Worm (Caenorhabditis elegans): ENCODE results near the gene flp-5.
A peak's percentile ranks its signal among the peaks of the same experiment; 100 is the strongest.

The flp-5 gene

DNA sequence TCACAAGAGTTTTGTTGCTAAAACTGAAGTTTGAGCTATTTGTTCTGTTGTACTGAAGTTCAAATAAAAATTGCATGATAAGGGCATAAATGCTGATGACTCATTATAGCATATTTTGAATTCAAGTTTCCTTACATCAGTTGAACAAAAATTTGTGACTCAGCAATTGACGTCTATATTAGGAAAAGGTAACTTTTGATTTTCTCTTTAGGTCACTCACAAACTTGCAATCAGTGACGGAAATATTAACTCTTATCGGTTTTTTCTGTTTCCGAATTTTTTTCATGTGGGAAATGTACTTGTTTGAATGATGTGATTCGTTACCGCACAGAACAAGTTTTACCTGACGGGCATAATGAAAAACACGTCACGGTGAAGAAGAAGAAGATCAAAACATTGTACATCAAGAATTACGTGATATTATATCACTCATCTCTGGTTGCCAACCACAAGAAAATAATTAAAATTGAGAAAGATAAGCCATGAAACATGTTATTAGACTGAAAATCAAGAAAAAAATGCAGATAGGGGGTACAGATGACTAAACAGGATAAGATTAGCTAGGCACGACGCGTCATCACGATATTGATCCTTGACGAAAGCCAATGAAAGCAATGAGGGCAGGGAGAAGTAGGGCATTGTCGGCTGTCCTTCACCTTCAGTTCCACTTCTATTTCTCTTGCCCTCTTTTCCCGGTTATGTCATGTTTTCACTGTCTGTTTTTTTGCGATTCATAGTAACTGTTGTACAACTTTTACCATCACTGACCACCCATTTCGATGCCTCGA, 35.8 kb downstream of the flp-5 start:
- TF ChIP-seq nhr-48 (tag; optimal IDR thresholded peaks at IDR 0.05) (peak; percentile 11), lin-38 (GFP tag; IDR thresholded peaks at IDR 0.05) (no peak), nhr-28 (tag; optimal IDR thresholded peaks at IDR 0.05) (peak; percentile 44), attf-4 (tag; optimal IDR thresholded peaks at IDR 0.05) (no peak), unc-62 (GFP tag; optimal IDR thresholded peaks at IDR 0.05 in 1 of 2) (peak in 1 of 2 experiments; percentile 94), unc-62 (tag; optimal IDR thresholded peaks at IDR 0.05) (no peak), nhr-76 (tag; optimal IDR thresholded peaks at IDR 0.05) (no peak), gei-8 (GFP tag; optimal IDR thresholded peaks at IDR 0.05) (no peak), F37D6.2 (tag; optimal IDR thresholded peaks at IDR 0.05) (no peak), lin-29 (GFP tag; IDR thresholded peaks at IDR 0.05) (no peak), lin-15B (tag; optimal IDR thresholded peaks at IDR 0.05) (no peak), aha-1 (tag) (peak; percentile 38), lsy-2 (tag; optimal IDR thresholded peaks at IDR 0.05) (no peak), lin-13 (GFP tag; optimal IDR thresholded peaks at IDR 0.05) (no peak), hlh-11 (tag; optimal IDR thresholded peaks at IDR 0.05) (peak; percentile 33), Y48G9A.11 (GFP tag; IDR thresholded peaks at IDR 0.05) (no peak), zag-1 (tag; optimal IDR thresholded peaks at IDR 0.05) (no peak), sdz-12 (GFP tag; optimal IDR thresholded peaks at IDR 0.05) (no peak), tra-1 (GFP tag; IDR thresholded peaks at IDR 0.05) (no peak), lir-3 (tag; optimal IDR thresholded peaks at IDR 0.05) (no peak), pha-4 (GFP tag; IDR thresholded peaks at IDR 0.05) (no peak), pha-4 (tag; optimal IDR thresholded peaks at IDR 0.05) (no peak), nhr-11 (tag; optimal IDR thresholded peaks at IDR 0.05) (no peak), hlh-30 (tag; optimal IDR thresholded peaks at IDR 0.05; ENCODE audit: insufficient read depth) (peak; percentile 30), zfp-3 (GFP tag; conservative IDR thresholded peaks at IDR 0.05) (no peak), mxl-3 (GFP tag; optimal IDR thresholded peaks at IDR 0.05) (no peak), T26A8.4 (GFP tag; IDR thresholded peaks at IDR 0.05) (no peak), ceh-32 (tag; optimal IDR thresholded peaks at IDR 0.05; ENCODE audit: poor library complexity) (no peak), pqm-1 (tag; optimal IDR thresholded peaks at IDR 0.05) (peak; percentile 87), dmd-6 (GFP tag; IDR thresholded peaks at IDR 0.05) (peak; percentile 49), duxl-1 (tag; optimal IDR thresholded peaks at IDR 0.05; ENCODE audit: poor library complexity) (no peak), R02D3.7 (tag; optimal IDR thresholded peaks at IDR 0.05) (no peak), set-16 (GFP tag; IDR thresholded peaks at IDR 0.05) (no peak), nhr-6 (tag; optimal IDR thresholded peaks at IDR 0.05) (no peak), F49E8.2 (tag; optimal IDR thresholded peaks at IDR 0.05; ENCODE audit: borderline replicate concordance) (no peak), hmg-1.1 (GFP tag; IDR thresholded peaks at IDR 0.05) (no peak), mxl-2 (GFP tag; conservative IDR thresholded peaks at IDR 0.05) (no peak), daf-16 (GFP tag; optimal IDR thresholded peaks at IDR 0.05) (no peak), daf-16 (tag; optimal IDR thresholded peaks at IDR 0.05) (peak; percentile 38)

DNA sequence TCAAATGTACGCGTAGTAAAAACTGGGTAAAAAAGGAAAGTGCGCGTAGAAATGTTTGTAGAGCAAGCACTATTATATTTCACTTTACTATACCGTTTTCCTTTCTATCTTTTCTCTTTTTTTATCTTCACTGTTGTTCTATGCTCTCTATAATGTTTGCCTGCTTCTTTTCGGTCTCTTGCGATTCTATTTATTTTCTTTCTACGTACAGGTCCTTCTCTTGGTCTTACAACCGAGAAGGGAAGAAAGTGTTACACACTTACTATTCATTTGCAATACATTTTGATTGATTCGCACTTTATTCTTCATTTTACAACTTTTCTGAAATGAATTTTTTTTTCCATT, 36.4 kb downstream of the flp-5 start:
- peak; percentile 13 for TF ChIP-seq nhr-6 (tag; optimal IDR thresholded peaks at IDR 0.05)
- peak; percentile 24 for TF ChIP-seq nhr-28 (tag; optimal IDR thresholded peaks at IDR 0.05)
- TF ChIP-seq gei-8 (GFP tag; optimal IDR thresholded peaks at IDR 0.05) = no peak
- TF ChIP-seq pha-4 (GFP tag; IDR thresholded peaks at IDR 0.05) = no peak
- peak; percentile 9 for TF ChIP-seq pha-4 (tag; optimal IDR thresholded peaks at IDR 0.05)
- peak in 1 of 2 experiments; percentile 26 for TF ChIP-seq lsy-2 (tag; optimal IDR thresholded peaks at IDR 0.05)
- peak; percentile 17 for TF ChIP-seq aha-1 (tag)
- no peak for TF ChIP-seq ceh-82 (tag; optimal IDR thresholded peaks at IDR 0.05)
- TF ChIP-seq arid-1 (GFP tag; conservative IDR thresholded peaks at IDR 0.05) = no peak
- TF ChIP-seq daf-16 (GFP tag; optimal IDR thresholded peaks at IDR 0.05) = no peak
- peak; percentile 9 for TF ChIP-seq daf-16 (tag; optimal IDR thresholded peaks at IDR 0.05)
- peak; percentile 51 for TF ChIP-seq dve-1 (tag; optimal IDR thresholded peaks at IDR 0.05; ENCODE audit: insufficient read depth)
- TF ChIP-seq lin-29 (GFP tag; IDR thresholded peaks at IDR 0.05) = no peak
